Fruit fly (Drosophila melanogaster) whole organism, embryonic: ENCODE data around the gene CG44261.
A peak's percentile ranks its signal among the peaks of the same experiment; 100 is the strongest.

ENCODE experiments used
- Adf1 ChIP-seq: fragments of 200-800 bp; sonication (Bioruptor generic); IDR thresholded peaks from 2 replicates; pipeline ENCODE4 v1.3.6; 2022; ENCODE audit warnings: missing biosample characterization, missing genetic modification characterization
- Blimp-1 ChIP-seq: fragments of 200-800 bp; sonication (Bioruptor generic); optimal IDR thresholded peaks from 3 replicates; lab custom pipeline; 2018; ENCODE audit warnings: missing biosample characterization, missing genetic modification characterization, mild to moderate bottlenecking, moderate library complexity, missing genetic modification reagents
- Bteb2 ChIP-seq: fragments of 200-800 bp; sonication (Bioruptor generic); optimal IDR thresholded peaks from 2 replicates; lab custom pipeline; 2016; ENCODE audit warnings: missing biosample characterization, missing genetic modification characterization
- CG11456 ChIP-seq: fragments of 200-800 bp; sonication (Bioruptor generic); IDR thresholded peaks from 3 replicates; pipeline ENCODE4 v1.3.6; 2022; ENCODE audit warnings: missing biosample characterization, missing genetic modification characterization
- CG12155 ChIP-seq: fragments of 200-800 bp; sonication (Bioruptor generic); optimal IDR thresholded peaks from 3 replicates; lab custom pipeline; 2016; ENCODE audit warnings: missing biosample characterization, missing genetic modification characterization
- CG14860 ChIP-seq: fragments of 200-800 bp; sonication (Bioruptor generic); IDR thresholded peaks from 3 replicates; pipeline ENCODE4 v1.3.6; 2022; ENCODE audit warnings: missing biosample characterization, missing genetic modification characterization; ENCODE audit not compliant: partially characterized antibody
- CG15479 ChIP-seq: fragments of 200-800 bp; sonication (Bioruptor generic); optimal IDR thresholded peaks from 3 replicates; lab custom pipeline; 2019; ENCODE audit warnings: missing biosample characterization, mild to moderate bottlenecking, missing genetic modification characterization, moderate library complexity
- CG15514 ChIP-seq: fragments of 200-800 bp; sonication (Bioruptor generic); optimal IDR thresholded peaks from 3 replicates; lab custom pipeline; 2017; ENCODE audit warnings: missing biosample characterization, missing genetic modification characterization, mild to moderate bottlenecking, moderate library complexity, missing genetic modification reagents
- CG17802 ChIP-seq: fragments of 200-800 bp; sonication (Bioruptor generic); optimal IDR thresholded peaks from 2 replicates; lab custom pipeline; 2018; ENCODE audit warnings: missing biosample characterization, mild to moderate bottlenecking, missing genetic modification characterization, moderate library complexity
- CG33213 ChIP-seq: fragments of 200-800 bp; sonication (Bioruptor generic); optimal IDR thresholded peaks from 3 replicates; lab custom pipeline; 2016; ENCODE audit warnings: missing biosample characterization, missing genetic modification characterization
- CG3838 ChIP-seq: fragments of 200-800 bp; sonication (Bioruptor generic); optimal IDR thresholded peaks from 3 replicates; lab custom pipeline; 2016; ENCODE audit warnings: missing biosample characterization, missing genetic modification characterization
- CG4617 ChIP-seq: fragments of 200-800 bp; sonication (Bioruptor generic); optimal IDR thresholded peaks from 3 replicates; lab custom pipeline; 2016; ENCODE audit warnings: missing biosample characterization, missing genetic modification characterization, borderline replicate concordance
- CG6272 ChIP-seq: fragments of 200-800 bp; sonication (Bioruptor generic); IDR thresholded peaks from 2 replicates; pipeline ENCODE4 v1.3.6; 2022; ENCODE audit warnings: missing biosample characterization, missing genetic modification characterization
- CG7928 ChIP-seq: fragments of 200-800 bp; sonication (Bioruptor generic); optimal IDR thresholded peaks from 2 replicates; lab custom pipeline; 2017; ENCODE audit warnings: missing biosample characterization, mild to moderate bottlenecking, missing genetic modification characterization
- CG8765 ChIP-seq: fragments of 200-800 bp; sonication (Bioruptor generic); IDR thresholded peaks from 2 replicates; pipeline ENCODE4 v1.3.6; 2022; ENCODE audit warnings: missing biosample characterization, missing genetic modification characterization
- CG9932 ChIP-seq: fragments of 200-800 bp; sonication (Bioruptor generic); IDR thresholded peaks from 2 replicates; pipeline ENCODE4 v1.3.6; 2022; ENCODE audit warnings: missing biosample characterization, missing genetic modification characterization
- Dip2 ChIP-seq: fragments of 200-800 bp; sonication (Bioruptor generic); IDR thresholded peaks from 2 replicates; pipeline ENCODE4 v1.3.6; 2022; ENCODE audit warnings: missing biosample characterization, missing genetic modification characterization
- Dll ChIP-seq: fragments of 200-800 bp; sonication (Bioruptor generic); IDR thresholded peaks from 4 replicates; pipeline ENCODE4 v1.3.6; 2022; ENCODE audit warnings: missing biosample characterization, missing genetic modification characterization; ENCODE audit not compliant: partially characterized antibody
- Elba2 ChIP-seq: fragments of 200-800 bp; sonication (Bioruptor generic); optimal IDR thresholded peaks from 3 replicates; lab custom pipeline; 2016; ENCODE audit warnings: missing biosample characterization, missing genetic modification characterization
- Fer1 ChIP-seq: fragments of 200-800 bp; sonication (Bioruptor generic); optimal IDR thresholded peaks from 2 replicates; lab custom pipeline; 2017; ENCODE audit warnings: missing biosample characterization, mild to moderate bottlenecking, missing genetic modification characterization
- Hey ChIP-seq: fragments of 200-800 bp; sonication (Bioruptor generic); optimal IDR thresholded peaks from 3 replicates; lab custom pipeline; 2018; ENCODE audit warnings: missing biosample characterization, mild to moderate bottlenecking, missing genetic modification characterization
- Hmx ChIP-seq: fragments of 200-800 bp; sonication (Bioruptor generic); optimal IDR thresholded peaks from 2 replicates; lab custom pipeline; 2016; ENCODE audit warnings: missing biosample characterization, missing genetic modification characterization
- Hr3 ChIP-seq: fragments of 200-800 bp; sonication (Bioruptor generic); optimal IDR thresholded peaks from 3 replicates; lab custom pipeline; 2016; ENCODE audit warnings: missing biosample characterization, missing genetic modification characterization
- Oli ChIP-seq: fragments of 200-800 bp; sonication (Bioruptor generic); optimal IDR thresholded peaks from 2 replicates; lab custom pipeline; 2018; ENCODE audit warnings: missing biosample characterization, mild to moderate bottlenecking, missing genetic modification characterization, moderate library complexity
- Scr ChIP-seq: fragments of 200-800 bp; sonication (Bioruptor generic); IDR thresholded peaks from 2 replicates; pipeline ENCODE4 v1.3.6; 2022; ENCODE audit warnings: missing biosample characterization, missing genetic modification characterization; ENCODE audit not compliant: partially characterized antibody
- Xrp1 ChIP-seq: fragments of 200-800 bp; sonication (Bioruptor generic); IDR thresholded peaks from 2 replicates; pipeline ENCODE4 v1.3.6; 2022; ENCODE audit warnings: missing biosample characterization, missing genetic modification characterization
- ase ChIP-seq: fragments of 200-800 bp; sonication (Bioruptor generic); IDR thresholded peaks from 3 replicates; pipeline ENCODE4 v1.3.6; 2022; ENCODE audit warnings: missing biosample characterization, missing genetic modification characterization
- ash1 ChIP-seq: fragments of 200-800 bp; sonication (Bioruptor generic); optimal IDR thresholded peaks from 2 replicates; lab custom pipeline; 2018; ENCODE audit warnings: missing biosample characterization, mild to moderate bottlenecking, missing genetic modification characterization
- br ChIP-seq: fragments of >200 bp; optimal IDR thresholded peaks from 2 replicates; lab custom pipeline; 2017
- danr ChIP-seq: fragments of 200-800 bp; sonication (Bioruptor generic); IDR thresholded peaks from 2 replicates; pipeline ENCODE4 v1.3.6; 2022; ENCODE audit warnings: missing biosample characterization, missing genetic modification characterization
- esg ChIP-seq: fragments of 200-800 bp; sonication (Bioruptor generic); conservative IDR thresholded peaks from 2 replicates; pipeline ENCODE4 v1.3.6; 2022; ENCODE audit warnings: missing biosample characterization, missing genetic modification characterization
- exex ChIP-seq: fragments of 200-800 bp; sonication (Bioruptor generic); optimal IDR thresholded peaks from 4 replicates; lab custom pipeline; 2018; ENCODE audit warnings: missing biosample characterization, mild to moderate bottlenecking, missing genetic modification characterization, moderate library complexity
- fd3F ChIP-seq: fragments of 200-800 bp; sonication (Bioruptor generic); optimal IDR thresholded peaks from 2 replicates; lab custom pipeline; 2018; ENCODE audit warnings: missing biosample characterization, mild to moderate bottlenecking, missing genetic modification characterization, moderate library complexity
- lbe ChIP-seq: fragments of 200-800 bp; sonication (Bioruptor generic); optimal IDR thresholded peaks from 2 replicates; lab custom pipeline; 2016; ENCODE audit warnings: missing biosample characterization, mild to moderate bottlenecking, missing genetic modification characterization
- nerfin-1 ChIP-seq: fragments of 200-800 bp; sonication (Bioruptor generic); optimal IDR thresholded peaks from 3 replicates; lab custom pipeline; 2019; ENCODE audit warnings: missing biosample characterization, mild to moderate bottlenecking, missing genetic modification characterization, moderate library complexity
- pb ChIP-seq: fragments of 200-800 bp; sonication (Bioruptor generic); optimal IDR thresholded peaks from 3 replicates; lab custom pipeline; 2016; ENCODE audit warnings: missing biosample characterization, missing genetic modification characterization
- peb ChIP-seq: fragments of 200-800 bp; sonication (Bioruptor generic); IDR thresholded peaks from 2 replicates; pipeline ENCODE4 v1.3.6; 2022; ENCODE audit warnings: missing biosample characterization, missing genetic modification characterization
- prd ChIP-seq, 3 experiments: fragments of >200 bp in 2 of 3; fragments of 200-800 bp in 1 of 3; sonication (Bioruptor generic) in 1 of 3; optimal IDR thresholded peaks in 2 of 3; IDR thresholded peaks in 1 of 3; 2 replicates in 2 of 3; 3 replicates in 1 of 3; pipeline versions ENCODE4 v1.3.6 to Lab custom; 2017 to 2022; ENCODE audit warnings: missing biosample characterization in 1 of 3, missing genetic modification characterization in 1 of 3
- psq ChIP-seq: fragments of 200-800 bp; sonication (Bioruptor generic); optimal IDR thresholded peaks from 2 replicates; lab custom pipeline; 2017; ENCODE audit warnings: missing biosample characterization, missing genetic modification characterization
- pzg ChIP-seq: fragments of 200-800 bp; sonication (Bioruptor generic); optimal IDR thresholded peaks from 3 replicates; lab custom pipeline; 2018; ENCODE audit warnings: missing biosample characterization, mild to moderate bottlenecking, missing genetic modification characterization, moderate library complexity
- ranshi ChIP-seq: fragments of 200-800 bp; sonication (Bioruptor generic); IDR thresholded peaks from 2 replicates; pipeline ENCODE4 v1.3.6; 2022; ENCODE audit warnings: missing biosample characterization, missing genetic modification characterization
- repo ChIP-seq: fragments of 200-800 bp; sonication (Bioruptor generic); optimal IDR thresholded peaks from 2 replicates; lab custom pipeline; 2016; ENCODE audit warnings: missing biosample characterization, missing genetic modification characterization
- row ChIP-seq: fragments of 200-800 bp; sonication (Bioruptor generic); IDR thresholded peaks from 3 replicates; pipeline ENCODE4 v1.3.6; 2022; ENCODE audit warnings: missing biosample characterization, missing genetic modification characterization
- tna ChIP-seq: fragments of 200-800 bp; sonication (Bioruptor generic); IDR thresholded peaks from 2 replicates; pipeline ENCODE4 v1.3.6; 2022; ENCODE audit warnings: missing biosample characterization, missing genetic modification characterization; ENCODE audit not compliant: partially characterized antibody
- unpg ChIP-seq: fragments of 200-800 bp; sonication (Bioruptor generic); optimal IDR thresholded peaks from 3 replicates; lab custom pipeline; 2018; ENCODE audit warnings: missing biosample characterization, mild to moderate bottlenecking, missing genetic modification characterization, moderate library complexity
- vvl ChIP-seq: fragments of 200-800 bp; sonication (Bioruptor generic); IDR thresholded peaks from 2 replicates; pipeline ENCODE4 v1.3.6; 2022; ENCODE audit warnings: missing biosample characterization, missing genetic modification characterization
- wor ChIP-seq: fragments of 200-800 bp; sonication (Bioruptor generic); IDR thresholded peaks from 2 replicates; pipeline ENCODE4 v1.3.6; 2022; ENCODE audit warnings: missing biosample characterization, missing genetic modification characterization
- zen ChIP-seq: fragments of 200-800 bp; sonication (Bioruptor generic); optimal IDR thresholded peaks from 3 replicates; lab custom pipeline; 2018; ENCODE audit warnings: missing biosample characterization, mild to moderate bottlenecking, missing genetic modification characterization, moderate library complexity

CG44261 gene

dm6 chr3R:9419300-9419652 lies 11.3 kb upstream of the CG44261 start (continued):
- no peak for TF ChIP-seq esg

- TF ChIP-seq CG6272 (GFP tag; lab: Robert Waterston, UW) (no peak), Blimp-1 (GFP tag; lab: Kevin White, UChicago) (peak; percentile 8), Hey (tag; lab: Kevin White, UChicago) (no peak), fd3F (GFP tag; lab: Kevin White, UChicago) (no peak), exex (tag; lab: Kevin White, UChicago) (peak; percentile 3), CG7928 (GFP tag; lab: Kevin White, UChicago) (no peak), CG17802 (tag; lab: Kevin White, UChicago) (no peak), Xrp1 (GFP tag; lab: Robert Waterston, UW) (no peak), CG9932 (GFP tag; lab: Robert Waterston, UW) (no peak), CG15514 (GFP tag; lab: Kevin White, UChicago) (peak; percentile 7), Adf1 (GFP tag; lab: Robert Waterston, UW) (no peak), ranshi (no peak), ase (no peak), lbe (GFP tag; lab: Kevin White, UChicago) (peak; percentile 20), peb (no peak), nerfin-1 (tag; lab: Kevin White, UChicago) (no peak), CG33213 (no peak), zen (tag; lab: Kevin White, UChicago) (peak; percentile 27), unpg (GFP tag; lab: Kevin White, UChicago) (no peak), CG3838 (GFP tag; lab: Kevin White, UChicago) (no peak), Dll (GFP tag; lab: Robert Waterston, UW) (no peak), wor (no peak), CG14860 (GFP tag; lab: Robert Waterston, UW) (no peak), repo (GFP tag; lab: Kevin White, UChicago) (no peak), Scr (no peak), ash1 (no peak), Oli (no peak), Hmx (GFP tag; lab: Kevin White, UChicago) (no peak), row (GFP tag; lab: Robert Waterston, UW) (no peak), pb (GFP tag; lab: Kevin White, UChicago) (no peak), CG8765 (no peak), CG11456 (GFP tag; lab: Robert Waterston, UW) (no peak), CG4617 (GFP tag; lab: Kevin White, UChicago) (no peak), Dip2 (no peak), psq (GFP tag; lab: Kevin White, UChicago) (peak; percentile 38), Bteb2 (no peak), vvl (GFP tag; lab: Robert Waterston, UW) (no peak), CG15479 (GFP tag; lab: Kevin White, UChicago) (peak; percentile 73), CG12155 (GFP tag; lab: Kevin White, UChicago) (peak; percentile 2), pzg (GFP tag; lab: Kevin White, UChicago) (no peak), Hr3 (no peak), danr (GFP tag; lab: Robert Waterston, UW) (no peak), Elba2 (GFP tag; lab: Kevin White, UChicago) (no peak), tna (GFP tag; lab: Robert Waterston, UW) (no peak), br (no peak), Fer1 (GFP tag; lab: Kevin White, UChicago) (no peak), prd (optimal IDR thresholded peaks at IDR 0.05; lab: Kevin White, UChicago) (no peak), prd (GFP tag; IDR thresholded peaks at IDR 0.05; lab: Robert Waterston, UW) (no peak)
Measured at dm6 chr3R:9418373-9419299, 10.7 kb upstream of the CG44261 start.
